Worm (Caenorhabditis elegans) whole organism, L4 larva: ENCODE results near the gene idh-1.

Experiments
- pha-4 ChIP-seq, 2 experiments: fragments of 150-350 bp in 1 of 2; fragments of 200-800 bp in 1 of 2; sonication (Bioruptor generic) in 1 of 2; IDR thresholded peaks in 1 of 2; optimal IDR thresholded peaks in 1 of 2; 2 replicates each; pipeline versions ENCODE4 v1.3.6 to Lab custom; 2014 to 2022; ENCODE audit warnings: missing genetic modification characterization in 2 of 2, missing genetic modification reagents in 2 of 2, missing biosample characterization in 1 of 2, missing compliant biosample characterization in 1 of 2
- pqm-1 ChIP-seq: sonication (generic microtip); optimal IDR thresholded peaks from 2 replicates; lab custom pipeline; 2017; ENCODE audit warnings: missing biosample characterization, missing genetic modification characterization
- snpc-4 ChIP-seq: fragments of 150-350 bp; optimal IDR thresholded peaks from 2 replicates; lab custom pipeline; 2014; ENCODE audit warnings: missing biosample characterization, missing genetic modification characterization
- spr-3 ChIP-seq: fragments of 200-800 bp; sonication (Bioruptor generic); optimal IDR thresholded peaks from 2 replicates; lab custom pipeline; 2018; ENCODE audit warnings: mild to moderate bottlenecking, missing genetic modification characterization, missing compliant biosample characterization
- unc-62 ChIP-seq, 3 experiments: fragments of 150-350 bp in 1 of 3; sonication (generic microtip); optimal IDR thresholded peaks in 2 of 3; peaks in 1 of 3; 1 replicate in 1 of 3; 2 replicates in 2 of 3; lab custom pipeline; 2014 to 2017; ENCODE audit warnings: missing biosample characterization in 3 of 3, missing genetic modification characterization in 3 of 3, missing genetic modification reagents in 3 of 3, missing genotype in 1 of 3

- TF ChIP-seq unc-62 (GFP tag; optimal IDR thresholded peaks at IDR 0.05 in 1 of 2; lab: Kevin White, UChicago): no peak
- no peak for TF ChIP-seq unc-62 (tag; optimal IDR thresholded peaks at IDR 0.05; lab: Kevin White, UChicago)
- no peak for TF ChIP-seq pqm-1
- TF ChIP-seq pha-4 (GFP tag; IDR thresholded peaks at IDR 0.05; lab: Robert Waterston, UW): no peak
- TF ChIP-seq pha-4 (tag; optimal IDR thresholded peaks at IDR 0.05; lab: Kevin White, UChicago): no peak
- TF ChIP-seq snpc-4 (tag; lab: Kevin White, UChicago): no peak
- no peak for TF ChIP-seq spr-3
These were observed 3.0 kb upstream of the idh-1 start, which contains the start of gene F38E11.9 for ce11 chrIV:9443940-9444339.
